Worm (Caenorhabditis elegans): Measurements from ENCODE around the gene irld-26.

ce11 chrV:16174109-16174508 lies 30.9 kb upstream of the irld-26 start:
- TF ChIP-seq egl-27 (tag; optimal IDR thresholded peaks at IDR 0.05) (no peak), elt-3 (tag; optimal IDR thresholded peaks at IDR 0.05) (no peak), unc-62 (GFP tag; optimal IDR thresholded peaks at IDR 0.05) (no peak), lin-13 (GFP tag; optimal IDR thresholded peaks at IDR 0.05) (no peak), nhr-11 (tag; optimal IDR thresholded peaks at IDR 0.05) (no peak), mab-9 (GFP tag; IDR thresholded peaks at IDR 0.05) (no peak), mdl-1 (tag; optimal IDR thresholded peaks at IDR 0.05) (no peak), F16B12.6 (tag; optimal IDR thresholded peaks at IDR 0.05) (no peak), nhr-19 (GFP tag; conservative IDR thresholded peaks at IDR 0.05) (no peak)
